Fruit fly (Drosophila melanogaster) Kc167 (cell line): Measurements from ENCODE around the gene Nbr.

ENCODE experiments used
- Myc ChIP-seq: fragments of >200 bp; optimal IDR thresholded peaks from 2 replicates; lab custom pipeline; 2017; ENCODE audit warnings: missing external identifiers
- Sin3A ChIP-seq: fragments of >200 bp; optimal IDR thresholded peaks from 2 replicates; lab custom pipeline; 2018; ENCODE audit warnings: missing external identifiers
- h ChIP-seq: fragments of >200 bp; optimal IDR thresholded peaks from 3 replicates; lab custom pipeline; 2018; ENCODE audit warnings: missing external identifiers
- insv ChIP-seq: fragments of >200 bp; optimal IDR thresholded peaks from 3 replicates; lab custom pipeline; 2018; ENCODE audit warnings: missing external identifiers
- psq ChIP-seq: fragments of >200 bp; optimal IDR thresholded peaks from 2 replicates; lab custom pipeline; 2017; ENCODE audit warnings: missing external identifiers
- ttk ChIP-seq: sonication (Bioruptor generic); optimal IDR thresholded peaks from 2 replicates; lab custom pipeline; 2017; ENCODE audit warnings: missing external identifiers

The Nbr gene

DNA sequence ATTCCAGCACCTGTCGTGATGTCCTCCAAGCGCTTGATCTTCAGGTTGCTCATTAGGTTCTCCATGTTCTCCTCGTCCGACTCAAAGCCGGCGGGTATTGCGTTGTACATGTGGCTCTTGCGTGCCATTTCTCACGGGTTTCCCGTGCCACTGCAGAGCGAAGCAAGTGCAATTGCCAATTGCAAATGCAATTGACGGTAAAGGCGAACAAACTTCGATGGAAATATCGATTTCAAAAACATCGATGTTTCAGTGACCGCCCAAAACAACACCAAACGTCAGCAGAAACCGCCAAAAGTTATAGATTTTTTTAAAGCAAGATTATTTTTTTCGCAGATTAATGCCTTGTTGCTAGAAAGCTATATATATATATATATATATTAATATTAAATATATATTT lies at the start of gene Nbr:
TSS of gene Nbr (minus strand) at position 209 of the 400 bp plus-strand sequence.
- TF ChIP-seq psq (lab: Kevin White, UChicago) (no peak), Myc (lab: Kevin White, UChicago) (no peak), h (lab: Kevin White, UChicago) (no peak), Sin3A (lab: Kevin White, UChicago) (no peak), ttk (lab: Kevin White, UChicago) (no peak), insv (lab: Kevin White, UChicago) (no peak)

- no peak for TF ChIP-seq h (lab: Kevin White, UChicago)
- TF ChIP-seq psq (lab: Kevin White, UChicago), result no peak
- TF ChIP-seq ttk (lab: Kevin White, UChicago), result no peak
- no peak for TF ChIP-seq Myc (lab: Kevin White, UChicago)
Measured at dm6 chr2L:21206193-21206592, 43.3 kb upstream of the Nbr start, which contains the start of gene clumsy. Gene clumsy, plus strand, starts transcription at chr2L:21206493.

- TF ChIP-seq Myc (lab: Kevin White, UChicago) (no peak), psq (lab: Kevin White, UChicago) (no peak), h (lab: Kevin White, UChicago) (no peak), insv (lab: Kevin White, UChicago) (no peak), ttk (lab: Kevin White, UChicago) (no peak), Sin3A (lab: Kevin White, UChicago) (no peak)
Measured at dm6 chr2L:21202702-21203101, 39.8 kb upstream of the Nbr start, which contains the start of gene CG31988. Gene CG31988, minus strand, starts transcription at chr2L:21202802.

- TF ChIP-seq insv (lab: Kevin White, UChicago) (no peak), Myc (lab: Kevin White, UChicago) (no peak)
Measured at dm6 chr2L:21200275-21200674, 37.4 kb upstream of the Nbr start, which contains the start of gene CG31624. Gene CG31624, minus strand, starts transcription at chr2L:21200375.

DNA sequence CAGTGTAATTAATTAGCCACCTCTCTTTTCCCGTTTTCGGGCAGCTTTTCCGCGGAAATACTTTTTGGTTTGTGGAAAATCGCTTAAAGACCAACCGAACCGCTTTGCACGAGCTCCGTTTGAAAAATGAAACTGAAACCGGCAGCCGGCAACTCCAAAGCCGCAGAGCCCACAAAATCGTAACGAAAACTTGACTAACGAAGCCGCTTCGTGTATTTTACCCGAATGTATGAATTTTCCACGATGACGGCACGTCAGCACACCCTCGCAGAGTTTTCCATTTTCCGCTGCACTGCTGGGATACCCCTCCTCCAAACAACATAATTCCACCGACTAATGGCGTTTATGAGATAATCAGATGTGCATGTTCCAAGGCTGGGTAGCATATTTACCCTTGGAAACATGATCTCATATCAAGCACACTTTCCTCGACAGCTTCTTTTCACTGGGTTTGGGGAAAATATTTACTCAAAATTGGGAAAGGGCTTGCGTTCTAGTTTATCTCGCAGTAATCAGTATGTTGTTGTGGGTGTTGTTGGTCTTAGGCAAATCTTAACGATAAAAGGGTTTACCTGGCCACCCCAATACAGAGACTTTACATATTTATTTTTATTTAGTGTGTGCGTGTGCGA lies 35.9 kb upstream of the Nbr start, which contains the start of gene Ret:
TSS of gene Ret (minus strand) at position 130 of the 632 bp plus-strand sequence.
- TF ChIP-seq Sin3A (lab: Kevin White, UChicago) (no peak), ttk (lab: Kevin White, UChicago) (no peak), insv (lab: Kevin White, UChicago) (no peak), Myc (lab: Kevin White, UChicago) (no peak), h (lab: Kevin White, UChicago) (no peak), psq (lab: Kevin White, UChicago) (no peak)

DNA sequence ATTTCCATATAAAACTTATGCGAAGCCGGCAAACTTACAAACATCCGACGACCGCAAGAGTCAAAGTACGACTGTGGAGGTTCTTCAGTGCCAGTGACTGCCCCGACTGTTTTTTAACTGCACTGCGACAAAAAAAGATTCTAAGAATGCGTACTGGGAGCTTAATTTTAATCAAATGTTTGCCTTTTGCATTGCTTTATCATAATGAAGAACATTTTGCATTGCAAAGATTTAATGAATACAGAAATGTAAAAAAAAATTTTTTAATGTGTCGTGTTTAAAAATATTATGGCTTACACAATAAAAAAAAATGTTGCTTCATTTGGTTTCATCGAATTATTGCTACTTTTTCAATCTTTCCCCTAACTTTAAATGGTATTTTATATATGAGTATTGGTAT lies 34.3 kb upstream of the Nbr start:
- no peak for TF ChIP-seq Sin3A (lab: Kevin White, UChicago)
- TF ChIP-seq h (lab: Kevin White, UChicago), result no peak
- TF ChIP-seq ttk (lab: Kevin White, UChicago), result no peak
- TF ChIP-seq Myc (lab: Kevin White, UChicago), result no peak
- TF ChIP-seq insv (lab: Kevin White, UChicago), result no peak
- no peak for TF ChIP-seq psq (lab: Kevin White, UChicago)

- no peak for TF ChIP-seq Myc (lab: Kevin White, UChicago)
- TF ChIP-seq Sin3A (lab: Kevin White, UChicago), result no peak
- no peak for TF ChIP-seq insv (lab: Kevin White, UChicago)
- no peak for TF ChIP-seq h (lab: Kevin White, UChicago)
- TF ChIP-seq psq (lab: Kevin White, UChicago), result no peak
- TF ChIP-seq ttk (lab: Kevin White, UChicago), result no peak
Measured at dm6 chr2L:21196511-21196910, 33.6 kb upstream of the Nbr start.

DNA sequence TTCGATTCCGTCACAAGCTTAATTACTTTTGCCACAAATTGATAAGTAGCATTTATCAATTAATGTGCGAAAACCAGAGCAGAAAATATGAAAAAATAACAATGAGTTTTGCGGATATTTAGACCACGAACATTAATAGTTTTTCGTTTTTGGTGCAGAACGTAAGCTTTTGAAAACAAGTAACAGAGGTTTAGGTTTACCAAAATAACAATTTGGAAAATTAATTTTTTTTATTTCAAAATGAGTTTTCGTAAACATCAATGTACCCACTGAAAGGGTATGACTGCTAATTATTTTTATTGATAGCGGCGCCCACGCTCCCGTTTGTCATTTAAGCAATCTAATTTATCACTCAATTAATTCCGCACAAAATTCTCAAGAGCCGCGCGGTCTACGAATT lies 32.4 kb upstream of the Nbr start:
- TF ChIP-seq Sin3A (lab: Kevin White, UChicago), result no peak
- no peak for TF ChIP-seq Myc (lab: Kevin White, UChicago)
- TF ChIP-seq psq (lab: Kevin White, UChicago), result no peak
- TF ChIP-seq insv (lab: Kevin White, UChicago), result no peak
- no peak for TF ChIP-seq h (lab: Kevin White, UChicago)
- TF ChIP-seq ttk (lab: Kevin White, UChicago), result no peak

DNA sequence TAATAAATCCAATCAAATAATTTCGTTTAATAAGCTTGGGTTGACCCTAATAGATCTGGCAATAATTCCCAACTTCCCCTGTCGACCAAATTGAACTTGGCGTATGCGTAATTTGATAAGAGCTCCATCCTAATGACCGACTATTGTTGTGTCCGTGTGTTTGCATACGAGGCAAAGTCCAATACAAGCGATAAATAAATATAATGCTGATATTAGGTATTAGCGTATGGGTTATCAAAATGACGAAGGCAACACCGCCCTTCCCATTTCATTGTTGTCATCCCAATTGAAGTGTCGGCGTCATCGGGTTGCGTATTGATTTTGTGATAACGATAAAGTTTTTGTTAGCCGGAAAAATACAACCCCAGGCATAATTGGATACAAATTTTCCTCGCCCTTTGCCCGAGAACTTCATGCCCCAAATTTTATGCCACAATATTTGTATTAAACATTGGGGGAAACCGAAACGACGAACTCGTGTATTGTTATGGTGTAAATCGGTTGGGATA lies 26.4 kb upstream of the Nbr start:
- TF ChIP-seq ttk (lab: Kevin White, UChicago), result no peak
- TF ChIP-seq h (lab: Kevin White, UChicago), result no peak
- TF ChIP-seq insv (lab: Kevin White, UChicago), result no peak
- TF ChIP-seq Sin3A (lab: Kevin White, UChicago), result no peak
- no peak for TF ChIP-seq psq (lab: Kevin White, UChicago)
- no peak for TF ChIP-seq Myc (lab: Kevin White, UChicago)

- no peak for TF ChIP-seq Myc (lab: Kevin White, UChicago)
- TF ChIP-seq insv (lab: Kevin White, UChicago), result no peak
- TF ChIP-seq ttk (lab: Kevin White, UChicago), result no peak
- no peak for TF ChIP-seq Sin3A (lab: Kevin White, UChicago)
- TF ChIP-seq h (lab: Kevin White, UChicago), result no peak
- no peak for TF ChIP-seq psq (lab: Kevin White, UChicago)
Measured at dm6 chr2L:21187753-21188152, 24.9 kb upstream of the Nbr start.

DNA sequence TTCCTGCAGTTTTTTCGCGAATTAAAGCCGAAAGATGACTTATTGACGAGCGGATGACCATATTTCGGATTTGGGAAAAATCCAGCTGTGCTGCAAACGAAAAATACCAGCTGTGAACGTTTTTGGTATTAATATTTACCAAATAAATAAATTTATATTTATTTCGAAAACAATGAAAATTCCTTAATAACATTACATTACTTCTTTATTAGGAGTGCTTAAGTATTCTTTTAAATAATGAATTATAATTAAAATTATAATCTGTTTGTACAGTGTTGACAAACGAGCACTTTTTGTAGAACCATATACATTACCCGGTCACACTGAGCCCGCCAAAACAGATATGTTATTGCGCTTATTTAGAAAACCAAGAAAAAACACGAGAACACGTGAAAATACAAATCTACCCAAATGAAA lies 16.7 kb upstream of the Nbr start, which contains the start of the genes bur and Mcm10:
TSS of gene bur (minus strand) at position 69 of the 417 bp plus-strand sequence.
TSS of gene Mcm10 (plus strand) at position 319 of the 417 bp plus-strand sequence.
- no peak for TF ChIP-seq insv (lab: Kevin White, UChicago)
- TF ChIP-seq ttk (lab: Kevin White, UChicago), result no peak
- TF ChIP-seq h (lab: Kevin White, UChicago), result no peak
- no peak for TF ChIP-seq Sin3A (lab: Kevin White, UChicago)
- TF ChIP-seq psq (lab: Kevin White, UChicago), result no peak
- TF ChIP-seq Myc (lab: Kevin White, UChicago), result no peak
